Worm (Caenorhabditis elegans) whole organism, early embryonic: ENCODE results near the gene K09B3.1.

Experiments
- B0310.2 ChIP-seq: sonication (generic microtip); optimal IDR thresholded peaks from 2 replicates; lab custom pipeline; 2016; ENCODE audit warnings: mild to moderate bottlenecking, missing genetic modification characterization, missing compliant biosample characterization
- F13C5.2 ChIP-seq: sonication (generic microtip); optimal IDR thresholded peaks from 2 replicates; lab custom pipeline; 2017; ENCODE audit warnings: mild to moderate bottlenecking, missing genetic modification characterization, inconsistent platforms, missing compliant biosample characterization
- aly-1 ChIP-seq: sonication (generic microtip); optimal IDR thresholded peaks from 2 replicates; lab custom pipeline; 2016; ENCODE audit warnings: missing genetic modification characterization, missing compliant biosample characterization
- ama-1 ChIP-seq: fragments of 150-350 bp; optimal IDR thresholded peaks from 2 replicates; lab custom pipeline; 2014
- ceh-13 ChIP-seq: fragments of 200-800 bp; sonication (Bioruptor generic); optimal IDR thresholded peaks from 2 replicates; lab custom pipeline; 2018; ENCODE audit warnings: mild to moderate bottlenecking, missing genetic modification characterization, missing compliant biosample characterization
- ceh-36 ChIP-seq: sonication (generic microtip); optimal IDR thresholded peaks from 2 replicates; lab custom pipeline; 2016; ENCODE audit warnings: missing genetic modification characterization, inconsistent platforms, missing compliant biosample characterization
- ets-7 ChIP-seq: sonication (generic microtip); optimal IDR thresholded peaks from 2 replicates; lab custom pipeline; 2016; ENCODE audit warnings: missing genotype, missing genetic modification characterization, missing compliant biosample characterization
- flt-1 ChIP-seq: fragments of 200-800 bp; sonication (Bioruptor generic); IDR thresholded peaks from 2 replicates; pipeline ENCODE4 v1.3.6; 2022; ENCODE audit warnings: missing genetic modification characterization, missing compliant biosample characterization
- hmbx-1 ChIP-seq: sonication (generic microtip); optimal IDR thresholded peaks from 2 replicates; lab custom pipeline; 2016; ENCODE audit warnings: mild to moderate bottlenecking, missing genetic modification characterization, missing compliant biosample characterization
- hnd-1 ChIP-seq: sonication (generic microtip); optimal IDR thresholded peaks from 2 replicates; lab custom pipeline; 2016; ENCODE audit warnings: missing genetic modification characterization, missing compliant biosample characterization
- scrt-1 ChIP-seq: fragments of 200-800 bp; sonication (Bioruptor generic); IDR thresholded peaks from 2 replicates; pipeline ENCODE4 v1.3.6; 2022; ENCODE audit warnings: missing genetic modification characterization, missing compliant biosample characterization
- tbx-11 ChIP-seq: fragments of 200-800 bp; sonication (Bioruptor generic); IDR thresholded peaks from 2 replicates; pipeline ENCODE4 v1.3.6; 2022; ENCODE audit warnings: missing genetic modification characterization, missing compliant biosample characterization
- tra-4 ChIP-seq: sonication (generic microtip); optimal IDR thresholded peaks from 2 replicates; lab custom pipeline; 2017; ENCODE audit warnings: missing genetic modification characterization, missing compliant biosample characterization

- no peak for TF ChIP-seq ceh-13 (GFP tag; lab: Kevin White, UChicago)
- TF ChIP-seq ceh-36 (tag; lab: Kevin White, UChicago) = no peak
- no peak for TF ChIP-seq ama-1 (lab: Kevin White, UChicago)
- no peak for TF ChIP-seq tra-4
- no peak for TF ChIP-seq tbx-11 (GFP tag; lab: Robert Waterston, UW)
- TF ChIP-seq hnd-1 (tag; lab: Kevin White, UChicago) = no peak
- no peak for TF ChIP-seq flt-1
- TF ChIP-seq B0310.2 = no peak
- no peak for TF ChIP-seq scrt-1 (GFP tag; lab: Robert Waterston, UW)
- no peak for TF ChIP-seq aly-1 (tag; lab: Kevin White, UChicago)
- no peak for TF ChIP-seq F13C5.2 (tag; lab: Kevin White, UChicago)
- TF ChIP-seq ets-7 (tag; lab: Kevin White, UChicago) = no peak
- TF ChIP-seq hmbx-1 = no peak
Measured at ce11 chrIV:3827724-3828123, 33.2 kb downstream of the K09B3.1 start.
